Worm (Caenorhabditis elegans) whole organism, L3 larva: ENCODE results near the gene srlf-27.

ENCODE experiments used
- ZK546.5 ChIP-seq: sonication (generic microtip); optimal IDR thresholded peaks from 2 replicates; lab custom pipeline; 2017; ENCODE audit warnings: missing biosample characterization, missing genetic modification characterization
- aly-2 ChIP-seq: fragments of 150-350 bp; optimal IDR thresholded peaks from 2 replicates; lab custom pipeline; 2014; ENCODE audit warnings: missing biosample characterization, missing genetic modification characterization
- ama-1 ChIP-seq: fragments of 150-350 bp; optimal IDR thresholded peaks from 2 replicates; lab custom pipeline; 2018
- ceh-9 ChIP-seq: sonication (generic microtip); optimal IDR thresholded peaks from 2 replicates; lab custom pipeline; 2018; ENCODE audit warnings: missing biosample characterization, missing genetic modification characterization
- daf-12 ChIP-seq: fragments of 150-350 bp; optimal IDR thresholded peaks from 2 replicates; lab custom pipeline; 2014; ENCODE audit warnings: missing biosample characterization, missing genetic modification reagents, missing genetic modification characterization
- egl-5 ChIP-seq: fragments of 150-350 bp; optimal IDR thresholded peaks from 2 replicates; lab custom pipeline; 2017; ENCODE audit warnings: missing biosample characterization, missing genetic modification reagents, missing genetic modification characterization, inconsistent platforms
- elt-1 ChIP-seq: fragments of 150-350 bp; optimal IDR thresholded peaks from 2 replicates; lab custom pipeline; 2014; ENCODE audit warnings: missing biosample characterization, missing genetic modification characterization
- elt-2 ChIP-seq: sonication (generic microtip); optimal IDR thresholded peaks from 2 replicates; lab custom pipeline; 2016; ENCODE audit warnings: missing genetic modification reagents, mild to moderate bottlenecking, missing genetic modification characterization, missing compliant biosample characterization
- eor-1 ChIP-seq, 2 experiments: fragments of 150-350 bp; optimal IDR thresholded peaks; 2 replicates each; lab custom pipeline; 2014 to 2018; ENCODE audit warnings: missing biosample characterization in 2 of 2, missing genetic modification characterization in 2 of 2
- fkh-10 ChIP-seq: sonication (generic microtip); optimal IDR thresholded peaks from 2 replicates; lab custom pipeline; 2017; ENCODE audit warnings: missing biosample characterization, missing genetic modification reagents, missing genetic modification characterization
- fkh-2 ChIP-seq: fragments of 150-350 bp; optimal IDR thresholded peaks from 2 replicates; lab custom pipeline; 2014; ENCODE audit warnings: missing biosample characterization, missing genetic modification reagents, missing genetic modification characterization
- fos-1 ChIP-seq: fragments of 150-350 bp; optimal IDR thresholded peaks from 2 replicates; lab custom pipeline; 2014; ENCODE audit warnings: missing biosample characterization, missing genetic modification characterization
- hmg-11 ChIP-seq: sonication (generic microtip); optimal IDR thresholded peaks from 2 replicates; lab custom pipeline; 2016; ENCODE audit warnings: missing genetic modification characterization, missing compliant biosample characterization
- jun-1 ChIP-seq: fragments of 150-350 bp; optimal IDR thresholded peaks from 2 replicates; lab custom pipeline; 2014; ENCODE audit warnings: missing biosample characterization, missing genetic modification reagents, missing genetic modification characterization
- lin-15B ChIP-seq: fragments of 150-350 bp; optimal IDR thresholded peaks from 2 replicates; lab custom pipeline; 2014; ENCODE audit warnings: missing biosample characterization, missing genetic modification characterization
- lin-39 ChIP-seq: fragments of 150-350 bp; optimal IDR thresholded peaks from 2 replicates; lab custom pipeline; 2018; ENCODE audit warnings: missing biosample characterization, missing genetic modification reagents, missing genetic modification characterization
- mdl-1 ChIP-seq: fragments of 150-350 bp; optimal IDR thresholded peaks from 2 replicates; lab custom pipeline; 2014; ENCODE audit warnings: missing biosample characterization, missing genetic modification characterization
- mml-1 ChIP-seq: fragments of 150-350 bp; sonication (generic microtip); optimal IDR thresholded peaks from 3 replicates; lab custom pipeline; 2014; ENCODE audit warnings: missing biosample characterization, missing genetic modification characterization
- nfya-1 ChIP-seq: sonication (generic microtip); optimal IDR thresholded peaks from 2 replicates; lab custom pipeline; 2017; ENCODE audit warnings: missing genetic modification characterization, mild to moderate bottlenecking, missing compliant biosample characterization, antibody characterized with exemption, moderate library complexity; ENCODE audit not compliant: insufficient read depth
- nhr-11 ChIP-seq: fragments of 150-350 bp; optimal IDR thresholded peaks from 2 replicates; lab custom pipeline; 2014; ENCODE audit warnings: missing biosample characterization, missing genetic modification characterization
- nhr-12 ChIP-seq: fragments of 150-350 bp; optimal IDR thresholded peaks from 2 replicates; lab custom pipeline; 2014; ENCODE audit warnings: missing biosample characterization, missing genetic modification characterization
- nhr-23 ChIP-seq: fragments of 150-350 bp; optimal IDR thresholded peaks from 2 replicates; lab custom pipeline; 2014; ENCODE audit warnings: missing biosample characterization, missing genetic modification reagents, missing genetic modification characterization
- nhr-237 ChIP-seq: fragments of 150-350 bp; optimal IDR thresholded peaks from 2 replicates; lab custom pipeline; 2014; ENCODE audit warnings: missing biosample characterization, missing genetic modification characterization
- nhr-25 ChIP-seq: sonication (generic microtip); optimal IDR thresholded peaks from 2 replicates; lab custom pipeline; 2017; ENCODE audit warnings: missing biosample characterization, missing genetic modification characterization
- nhr-28 ChIP-seq: fragments of 150-350 bp; optimal IDR thresholded peaks from 2 replicates; lab custom pipeline; 2014; ENCODE audit warnings: missing biosample characterization, missing genetic modification characterization
- nhr-43 ChIP-seq: sonication (generic microtip); optimal IDR thresholded peaks from 2 replicates; lab custom pipeline; 2016; ENCODE audit warnings: mild to moderate bottlenecking, missing genetic modification characterization, missing compliant biosample characterization; ENCODE audit not compliant: poor library complexity, severe bottlenecking
- nhr-67 ChIP-seq: fragments of 150-350 bp; optimal IDR thresholded peaks from 2 replicates; lab custom pipeline; 2014; ENCODE audit warnings: missing biosample characterization, missing genetic modification characterization
- nhr-76 ChIP-seq: fragments of 150-350 bp; sonication (generic microtip); optimal IDR thresholded peaks from 5 replicates; lab custom pipeline; 2014; ENCODE audit warnings: missing biosample characterization, missing genetic modification characterization
- nhr-77 ChIP-seq: fragments of 150-350 bp; optimal IDR thresholded peaks from 2 replicates; lab custom pipeline; 2014; ENCODE audit warnings: missing biosample characterization, missing genetic modification characterization
- pha-4 ChIP-seq: fragments of 150-350 bp; optimal IDR thresholded peaks from 2 replicates; lab custom pipeline; 2014; ENCODE audit warnings: missing biosample characterization, missing genetic modification reagents, missing genetic modification characterization
- pqm-1 ChIP-seq: fragments of 150-350 bp; optimal IDR thresholded peaks from 2 replicates; lab custom pipeline; 2017; ENCODE audit warnings: missing biosample characterization, missing genetic modification characterization, inconsistent platforms
- sea-2 ChIP-seq: fragments of 150-350 bp; sonication (generic microtip); optimal IDR thresholded peaks from 4 replicates; lab custom pipeline; 2014; ENCODE audit warnings: missing biosample characterization, missing genetic modification reagents, missing genetic modification characterization
- skn-1 ChIP-seq: fragments of 150-350 bp; optimal IDR thresholded peaks from 2 replicates; lab custom pipeline; 2014; ENCODE audit warnings: missing biosample characterization, missing genetic modification characterization
- tbx-2 ChIP-seq: sonication (generic microtip); optimal IDR thresholded peaks from 2 replicates; lab custom pipeline; 2016; ENCODE audit warnings: mild to moderate bottlenecking, missing genetic modification characterization, missing compliant biosample characterization
- unc-39 ChIP-seq: sonication (generic microtip); optimal IDR thresholded peaks from 4 replicates; lab custom pipeline; 2017; ENCODE audit warnings: missing biosample characterization, missing genetic modification characterization
- unc-62 ChIP-seq: fragments of 150-350 bp; sonication (generic microtip); optimal IDR thresholded peaks from 4 replicates; lab custom pipeline; 2014; ENCODE audit warnings: missing biosample characterization, missing genetic modification reagents, missing genetic modification characterization
- zag-1 ChIP-seq: fragments of 150-350 bp; optimal IDR thresholded peaks from 2 replicates; lab custom pipeline; 2014; ENCODE audit warnings: missing biosample characterization, missing genetic modification characterization

The srlf-27 gene

DNA sequence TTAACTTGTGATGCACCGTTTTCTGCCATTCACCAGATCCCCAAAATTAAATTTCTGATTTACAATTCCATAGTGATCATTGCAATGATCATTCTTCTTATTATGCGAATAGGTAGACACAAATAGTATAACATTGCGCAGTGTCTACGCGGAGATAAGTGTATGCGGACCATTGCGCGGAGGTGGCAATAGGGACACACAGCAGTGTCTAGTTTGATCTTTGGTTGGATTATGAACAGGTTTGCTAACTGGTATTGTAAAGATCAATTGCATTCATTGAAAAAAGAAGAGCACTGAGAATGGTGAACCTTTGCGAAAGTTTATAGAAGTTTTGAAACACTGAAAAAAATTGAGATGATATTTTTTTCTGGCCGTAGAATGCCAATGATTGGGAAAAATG, 38.2 kb upstream of the srlf-27 start:
- TF ChIP-seq skn-1 (tag; lab: Kevin White, UChicago) (no peak), aly-2 (tag; lab: Kevin White, UChicago) (no peak), elt-2 (tag; lab: Kevin White, UChicago) (no peak), nhr-11 (tag; lab: Kevin White, UChicago) (no peak), ceh-9 (no peak), nhr-237 (tag; lab: Kevin White, UChicago) (no peak), mdl-1 (tag; lab: Kevin White, UChicago) (no peak), jun-1 (tag; lab: Kevin White, UChicago) (no peak), fos-1 (tag; lab: Kevin White, UChicago) (no peak), nhr-76 (tag; lab: Kevin White, UChicago) (no peak), nfya-1 (no peak), fkh-2 (tag; lab: Kevin White, UChicago) (no peak), mml-1 (tag; lab: Kevin White, UChicago) (no peak), unc-62 (GFP tag; lab: Kevin White, UChicago) (no peak), eor-1 (tag; optimal IDR thresholded peaks at IDR 0.05; lab: Kevin White, UChicago) (no peak), elt-1 (tag; lab: Kevin White, UChicago) (no peak), ZK546.5 (tag; lab: Kevin White, UChicago) (no peak), ama-1 (lab: Kevin White, UChicago) (no peak), fkh-10 (no peak)
- TF ChIP-seq, all 47 proteins: peak for 0

DNA sequence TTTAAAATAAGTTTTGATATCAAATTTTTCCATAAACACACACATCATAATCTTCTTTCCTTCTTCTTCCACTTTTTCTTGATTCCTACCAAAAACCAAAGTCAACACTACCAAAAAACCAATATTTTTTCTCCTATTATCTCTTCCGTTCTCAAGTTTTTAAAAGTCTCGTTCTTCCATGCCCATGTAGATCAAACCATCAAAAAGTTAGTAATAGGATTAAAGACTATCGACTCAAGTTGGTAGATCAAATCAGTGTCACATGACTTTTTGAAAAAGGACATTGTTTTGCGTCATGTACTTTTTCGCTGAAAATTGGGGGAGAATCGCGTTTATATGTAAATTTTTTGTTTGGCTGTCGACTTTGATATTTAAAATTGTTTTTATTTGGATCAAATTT, 34.5 kb upstream of the srlf-27 start:
- TF ChIP-seq zag-1 (no peak), nhr-237 (tag; lab: Kevin White, UChicago) (no peak), nhr-11 (tag; lab: Kevin White, UChicago) (no peak), tbx-2 (tag; lab: Kevin White, UChicago) (no peak), pqm-1 (tag; lab: Kevin White, UChicago) (no peak), ama-1 (lab: Kevin White, UChicago) (no peak), mdl-1 (tag; lab: Kevin White, UChicago) (no peak), hmg-11 (tag; lab: Kevin White, UChicago) (no peak), nhr-67 (tag; lab: Kevin White, UChicago) (no peak), egl-5 (no peak), fkh-2 (tag; lab: Kevin White, UChicago) (no peak), lin-39 (tag; lab: Kevin White, UChicago) (no peak), pha-4 (tag; lab: Kevin White, UChicago) (no peak), sea-2 (GFP tag; lab: Kevin White, UChicago) (no peak), ceh-9 (no peak), lin-15B (tag; lab: Kevin White, UChicago) (no peak)
- TF ChIP-seq, all 47 proteins: peak for 0

DNA sequence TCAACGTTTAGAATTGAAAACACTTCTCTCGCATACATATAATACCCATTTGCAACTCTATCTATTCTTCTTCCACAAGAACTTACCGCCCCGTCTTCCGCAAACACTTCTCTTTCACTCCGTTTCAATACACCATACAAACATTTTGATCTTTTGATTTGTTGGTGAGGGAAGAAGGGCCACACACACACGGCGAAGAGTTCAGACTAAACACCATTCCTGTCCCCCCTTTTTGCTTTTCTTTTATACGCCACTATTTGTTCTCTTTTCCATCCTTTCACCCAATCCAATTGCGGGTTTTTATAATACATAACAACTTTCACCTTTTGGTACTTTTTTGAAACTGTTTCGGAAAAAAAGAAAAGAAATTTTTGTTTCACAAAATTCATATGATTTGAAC, 32.4 kb upstream of the srlf-27 start:
- TF ChIP-seq nhr-11 (tag; lab: Kevin White, UChicago) (no peak), pha-4 (tag; lab: Kevin White, UChicago) (peak; percentile 87)

DNA sequence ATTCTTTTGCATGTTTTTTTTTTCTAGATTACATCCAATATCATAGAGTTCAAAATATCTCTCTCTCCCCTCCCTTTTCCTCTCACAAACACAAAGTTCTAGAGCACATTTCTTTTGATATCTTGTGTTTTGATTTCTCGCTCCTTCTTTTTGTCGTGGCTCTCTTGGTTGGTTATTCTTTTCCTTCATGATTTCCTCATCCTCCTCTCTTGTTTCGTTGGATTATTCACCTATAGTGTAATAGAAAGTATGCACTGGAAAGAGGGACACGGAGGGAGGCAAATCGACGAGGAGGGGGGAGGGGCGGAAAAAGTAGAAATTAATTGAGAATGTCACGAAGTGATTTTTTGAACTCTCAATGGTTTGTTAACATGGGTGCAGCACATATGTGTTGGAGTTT, 31.0 kb upstream of the srlf-27 start:
- no peak for TF ChIP-seq fkh-2 (tag; lab: Kevin White, UChicago)
- TF ChIP-seq nfya-1 = peak; percentile 58
- TF ChIP-seq lin-15B (tag; lab: Kevin White, UChicago) = peak; percentile 6
- TF ChIP-seq nhr-11 (tag; lab: Kevin White, UChicago) = peak; percentile 63
- TF ChIP-seq nhr-43 (tag; lab: Kevin White, UChicago) = no peak
- no peak for TF ChIP-seq sea-2 (GFP tag; lab: Kevin White, UChicago)
- TF ChIP-seq aly-2 (tag; lab: Kevin White, UChicago) = no peak

DNA sequence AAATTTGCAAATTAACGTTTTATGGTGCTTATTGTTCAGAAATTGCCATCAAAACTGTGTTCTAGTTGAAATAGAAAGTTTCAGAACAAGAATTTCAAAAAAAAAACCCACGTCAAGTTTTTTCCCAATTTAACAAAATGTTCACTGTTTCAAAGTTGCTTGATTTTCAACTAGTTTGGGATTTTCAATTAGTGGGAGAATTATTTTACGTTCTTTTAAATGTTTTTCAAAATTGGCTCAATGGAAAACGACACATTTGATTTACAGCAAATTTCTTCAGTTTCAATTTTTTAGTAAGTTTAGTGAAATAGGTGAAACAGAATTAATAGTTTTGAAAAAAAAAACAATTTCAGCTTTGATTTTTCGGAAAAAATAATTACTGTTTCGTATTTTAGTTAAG, 28.9 kb upstream of the srlf-27 start:
- TF ChIP-seq lin-15B (tag; lab: Kevin White, UChicago) = no peak
- no peak for TF ChIP-seq egl-5
- no peak for TF ChIP-seq nhr-28 (tag; lab: Kevin White, UChicago)
- TF ChIP-seq pqm-1 (tag; lab: Kevin White, UChicago) = no peak
- TF ChIP-seq lin-39 (tag; lab: Kevin White, UChicago) = no peak
- TF ChIP-seq unc-62 (GFP tag; lab: Kevin White, UChicago) = no peak
- TF ChIP-seq unc-39 (tag; lab: Kevin White, UChicago) = no peak
- no peak for TF ChIP-seq nhr-77 (tag; lab: Kevin White, UChicago)
- TF ChIP-seq daf-12 = no peak
- TF ChIP-seq nhr-12 = no peak
- TF ChIP-seq nhr-25 = no peak
- no peak for TF ChIP-seq jun-1 (tag; lab: Kevin White, UChicago)
- TF ChIP-seq nhr-237 (tag; lab: Kevin White, UChicago) = no peak
- no peak for TF ChIP-seq fkh-10
- TF ChIP-seq fos-1 (tag; lab: Kevin White, UChicago) = no peak
- no peak for TF ChIP-seq tbx-2 (tag; lab: Kevin White, UChicago)
- TF ChIP-seq elt-1 (tag; lab: Kevin White, UChicago) = no peak
- TF ChIP-seq nhr-23 (tag; lab: Kevin White, UChicago) = no peak
- TF ChIP-seq mdl-1 (tag; lab: Kevin White, UChicago) = no peak
- no peak for TF ChIP-seq nhr-76 (tag; lab: Kevin White, UChicago)
